Worm (Caenorhabditis elegans): ENCODE measurements around the gene F01D5.10.

The F01D5.10 gene

ce11 chrII:13977701-13978100, 43.4 kb downstream of the F01D5.10 start:
- no peak for TF ChIP-seq unc-62 (GFP tag; optimal IDR thresholded peaks at IDR 0.05)

ce11 chrII:13976161-13976560, 45.0 kb downstream of the F01D5.10 start, which contains the start of gene Y39G8B.2:
TSS of gene Y39G8B.2 (minus strand) at chrII:13976221.
- no peak for TF ChIP-seq unc-62 (GFP tag; optimal IDR thresholded peaks at IDR 0.05)

ce11 chrII:13974136-13974535, 47.0 kb downstream of the F01D5.10 start:
- TF ChIP-seq unc-62 (GFP tag; optimal IDR thresholded peaks at IDR 0.05) = no peak

- no peak for TF ChIP-seq unc-62 (GFP tag; optimal IDR thresholded peaks at IDR 0.05)
These were observed 47.6 kb downstream of the F01D5.10 start, which contains the start of gene Y39G8B.1 for ce11 chrII:13973514-13973913. TSS of gene Y39G8B.1 (minus strand) at chrII:13973812.

ce11 chrII:13972199-13972598, 48.9 kb downstream of the F01D5.10 start:
- TF ChIP-seq unc-62 (GFP tag; optimal IDR thresholded peaks at IDR 0.05) = no peak

- no peak for TF ChIP-seq unc-62 (GFP tag; optimal IDR thresholded peaks at IDR 0.05)
These were observed 52.2 kb downstream of the F01D5.10 start, which contains the start of gene sre-43 for ce11 chrII:13968979-13969378. TSS of gene sre-43 (minus strand) at chrII:13969079.

Data from whole organism, dauer.